Worm (Caenorhabditis elegans) whole organism, L4/young adult: ENCODE measurements around the gene nas-19.

ENCODE experiments used
- W03F9.2 ChIP-seq: fragments of 150-350 bp; optimal IDR thresholded peaks from 2 replicates; lab custom pipeline; 2014; ENCODE audit warnings: missing biosample characterization, missing genetic modification characterization
- dao-5 ChIP-seq: sonication (generic microtip); optimal IDR thresholded peaks from 2 replicates; lab custom pipeline; 2016; ENCODE audit warnings: missing genotype, missing genetic modification characterization, moderate library complexity, missing compliant biosample characterization
- him-1 ChIP-seq: sonication (generic microtip); optimal IDR thresholded peaks from 2 replicates; lab custom pipeline; 2016; ENCODE audit warnings: missing genotype, missing genetic modification reagents, missing genetic modification characterization, missing compliant biosample characterization

The nas-19 gene

ce11 chrV:11402610-11403009, at the start of gene nas-19:
Gene nas-19, minus strand, starts transcription at chrV:11402710.
- TF ChIP-seq him-1 (tag; lab: Kevin White, UChicago) (no peak), W03F9.2 (tag; lab: Kevin White, UChicago) (no peak), dao-5 (tag; lab: Kevin White, UChicago) (no peak)

DNA sequence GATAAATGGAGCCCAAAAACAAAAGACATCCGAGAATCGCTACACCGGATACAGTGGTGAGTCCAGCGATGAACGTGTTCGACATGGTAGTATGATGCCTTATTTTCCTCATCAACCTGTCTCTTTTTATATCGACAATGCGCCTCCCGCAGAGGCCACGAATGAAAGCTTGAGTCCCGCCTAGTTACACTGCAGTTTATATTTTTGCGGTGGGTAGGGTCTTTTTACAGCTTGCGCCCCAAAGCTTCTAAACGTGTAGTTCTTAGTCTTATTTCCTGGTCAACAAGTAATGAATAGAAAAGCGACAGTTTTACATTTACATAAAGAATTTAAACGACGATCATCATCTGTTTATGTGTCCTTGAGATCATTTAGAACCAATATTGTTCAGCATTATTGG, 47.7 kb upstream of the nas-19 start, which contains the start of gene col-156:
Gene col-156 (minus strand): TSS at position 101 of the 400 bp plus-strand sequence.
- TF ChIP-seq dao-5 (tag; lab: Kevin White, UChicago) = no peak
- TF ChIP-seq him-1 (tag; lab: Kevin White, UChicago) = no peak
- no peak for TF ChIP-seq W03F9.2 (tag; lab: Kevin White, UChicago)

- TF ChIP-seq W03F9.2 (tag; lab: Kevin White, UChicago) = no peak
- no peak for TF ChIP-seq dao-5 (tag; lab: Kevin White, UChicago)
- no peak for TF ChIP-seq him-1 (tag; lab: Kevin White, UChicago)
These were observed 46.9 kb upstream of the nas-19 start for ce11 chrV:11449404-11449803.

DNA sequence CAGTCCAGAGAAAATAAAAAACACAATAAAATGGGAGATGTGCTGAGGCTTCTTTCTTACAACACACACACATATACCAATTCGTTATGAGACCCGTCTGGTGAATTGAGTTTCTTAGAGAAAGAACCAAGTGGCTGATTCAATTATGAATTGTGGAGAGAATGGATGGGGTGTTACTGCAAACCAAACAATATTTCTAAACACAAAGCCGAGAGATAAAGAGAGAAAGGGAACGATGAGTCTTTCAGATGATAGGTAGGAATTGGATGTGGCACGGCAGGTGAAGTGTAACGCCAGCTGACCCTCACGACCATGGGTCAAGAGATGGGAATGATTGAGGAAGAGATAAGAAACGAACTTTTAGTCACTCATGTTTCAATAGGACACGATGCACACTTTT, 43.8 kb upstream of the nas-19 start, which contains the start of gene mig-17:
Gene mig-17 (plus strand): TSS at position 389 of the 400 bp plus-strand sequence.
- TF ChIP-seq him-1 (tag; lab: Kevin White, UChicago) = no peak
- no peak for TF ChIP-seq dao-5 (tag; lab: Kevin White, UChicago)
- no peak for TF ChIP-seq W03F9.2 (tag; lab: Kevin White, UChicago)

DNA sequence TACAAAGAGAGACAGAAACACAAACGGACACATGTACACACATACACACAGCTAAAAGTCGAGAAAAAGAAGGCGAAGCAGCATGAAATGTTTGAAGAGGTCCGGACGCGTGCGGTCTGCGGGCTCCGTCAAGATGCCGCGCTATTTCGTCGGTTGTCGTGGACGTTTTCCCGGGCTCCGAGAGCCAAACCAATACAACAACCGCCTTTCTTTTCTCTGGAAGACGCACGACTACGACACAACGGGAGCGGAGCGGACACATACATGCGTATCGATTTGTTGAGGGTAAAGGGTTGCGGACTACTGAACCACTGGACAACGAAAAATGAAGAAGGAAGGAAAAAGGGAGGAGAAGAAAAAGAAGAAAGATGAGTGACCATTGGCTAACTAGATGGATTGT, 42.9 kb upstream of the nas-19 start:
- TF ChIP-seq him-1 (tag; lab: Kevin White, UChicago) (peak; percentile 35), dao-5 (tag; lab: Kevin White, UChicago) (no peak), W03F9.2 (tag; lab: Kevin White, UChicago) (no peak)

DNA sequence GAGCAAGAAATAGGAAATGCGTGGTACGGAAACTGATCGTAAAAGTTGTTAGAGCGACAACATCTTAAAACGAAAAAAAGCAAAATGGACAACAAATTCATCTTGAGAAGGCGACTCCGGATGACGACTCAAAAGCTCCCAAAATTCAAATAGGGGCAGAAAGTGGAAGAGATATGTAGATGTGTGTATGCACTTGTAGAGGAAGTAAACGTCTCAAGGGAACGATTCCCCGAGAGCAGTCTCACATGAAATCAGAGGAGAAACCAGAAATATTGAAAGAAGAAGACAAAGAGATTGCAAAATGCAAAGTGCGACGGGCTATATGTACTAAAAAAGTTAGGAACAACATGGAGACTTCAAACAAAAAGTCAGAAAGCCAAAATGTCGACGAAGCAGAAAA, 41.0 kb upstream of the nas-19 start, which contains the start of gene F57B7.2:
Gene F57B7.2 (minus strand): TSS at position 101 of the 400 bp plus-strand sequence.
- TF ChIP-seq dao-5 (tag; lab: Kevin White, UChicago) = no peak

- no peak for TF ChIP-seq W03F9.2 (tag; lab: Kevin White, UChicago)
- no peak for TF ChIP-seq dao-5 (tag; lab: Kevin White, UChicago)
- no peak for TF ChIP-seq him-1 (tag; lab: Kevin White, UChicago)
These were observed 36.7 kb upstream of the nas-19 start for ce11 chrV:11439202-11439601.

- TF ChIP-seq dao-5 (tag; lab: Kevin White, UChicago) = no peak
- TF ChIP-seq W03F9.2 (tag; lab: Kevin White, UChicago) = no peak
- TF ChIP-seq him-1 (tag; lab: Kevin White, UChicago) = no peak
These were observed 36.0 kb upstream of the nas-19 start, which contains the start of gene dmsr-1 for ce11 chrV:11438464-11438863. Gene dmsr-1, plus strand, starts transcription at chrV:11438764.

DNA sequence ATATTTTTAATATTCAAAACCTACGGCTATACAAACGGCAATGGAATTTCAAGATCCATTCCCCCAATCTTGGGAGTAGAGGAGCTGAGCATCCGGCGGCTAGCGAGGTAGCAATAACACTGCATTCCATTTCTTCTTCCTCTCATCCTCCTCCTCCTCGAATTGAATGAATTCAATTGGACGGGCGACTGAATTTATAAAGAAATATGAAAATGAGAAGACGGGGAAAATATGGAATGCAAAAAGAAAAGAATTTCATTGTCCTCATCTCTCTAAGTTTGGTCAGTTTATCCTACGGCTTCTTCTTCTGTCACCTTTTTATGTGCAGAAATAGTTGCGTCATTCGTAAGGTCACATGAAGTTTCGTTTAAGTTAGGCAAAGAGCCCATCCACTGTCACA, 33.9 kb upstream of the nas-19 start:
- TF ChIP-seq W03F9.2 (tag; lab: Kevin White, UChicago) (no peak), him-1 (tag; lab: Kevin White, UChicago) (no peak), dao-5 (tag; lab: Kevin White, UChicago) (no peak)

DNA sequence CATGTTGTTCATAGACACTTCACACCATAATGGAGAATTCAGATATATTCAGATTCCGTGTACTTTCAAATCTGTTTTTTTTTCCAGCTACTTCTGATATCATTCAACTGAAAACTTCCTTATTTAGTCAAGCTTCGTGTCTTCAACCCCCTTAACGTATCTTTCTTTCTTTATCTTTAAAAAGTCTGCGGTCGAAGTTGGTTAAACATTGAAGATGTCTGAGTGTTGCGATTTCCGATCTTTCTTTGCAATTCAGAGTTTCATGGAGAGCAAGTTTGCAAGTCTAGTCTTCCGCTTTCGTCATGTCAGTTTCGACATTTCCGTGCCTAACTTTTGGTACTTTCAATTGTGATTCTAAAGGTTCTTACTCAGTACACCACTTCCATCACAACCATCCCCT, 32.7 kb upstream of the nas-19 start:
- TF ChIP-seq W03F9.2 (tag; lab: Kevin White, UChicago) (no peak), dao-5 (tag; lab: Kevin White, UChicago) (no peak), him-1 (tag; lab: Kevin White, UChicago) (no peak)

- TF ChIP-seq W03F9.2 (tag; lab: Kevin White, UChicago) (no peak), him-1 (tag; lab: Kevin White, UChicago) (no peak), dao-5 (tag; lab: Kevin White, UChicago) (no peak)
These were observed 28.3 kb upstream of the nas-19 start for ce11 chrV:11430823-11431222.

ce11 chrV:11428728-11429127, 26.2 kb upstream of the nas-19 start:
- TF ChIP-seq dao-5 (tag; lab: Kevin White, UChicago) = no peak
- TF ChIP-seq him-1 (tag; lab: Kevin White, UChicago) = no peak
- TF ChIP-seq W03F9.2 (tag; lab: Kevin White, UChicago) = no peak

DNA sequence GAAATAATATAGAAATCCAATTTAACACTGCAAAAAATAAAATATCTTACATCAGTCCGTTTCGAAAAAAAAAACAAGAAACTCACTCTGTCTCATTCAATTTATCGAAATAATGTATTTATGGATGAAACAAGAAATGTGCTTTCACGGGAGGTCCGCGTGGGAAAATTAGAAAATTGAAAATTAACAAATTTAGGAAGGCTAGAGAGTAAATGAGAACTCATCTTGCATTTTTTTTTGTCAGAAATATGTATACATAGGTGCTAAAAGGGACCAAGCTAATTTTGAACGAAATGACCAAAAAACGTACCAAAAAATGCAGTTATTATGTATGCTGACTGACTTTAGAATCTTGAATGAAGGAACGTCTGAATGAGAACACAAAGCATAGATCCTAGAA, 22.1 kb upstream of the nas-19 start, which contains the start of gene T26H10.2:
Gene T26H10.2 (minus strand): TSS at position 101 of the 400 bp plus-strand sequence.
- TF ChIP-seq him-1 (tag; lab: Kevin White, UChicago) (no peak), dao-5 (tag; lab: Kevin White, UChicago) (no peak), W03F9.2 (tag; lab: Kevin White, UChicago) (no peak)

- no peak for TF ChIP-seq dao-5 (tag; lab: Kevin White, UChicago)
- no peak for TF ChIP-seq W03F9.2 (tag; lab: Kevin White, UChicago)
- no peak for TF ChIP-seq him-1 (tag; lab: Kevin White, UChicago)
These were observed 19.1 kb upstream of the nas-19 start, which contains the start of gene des-2 for ce11 chrV:11421605-11422004. Gene des-2, minus strand, starts transcription at chrV:11421705.
